Worm (Caenorhabditis elegans) whole organism, midembryonic: ENCODE data around the gene clc-21.
"Not testable (repeated sequence)": the region's sequence is repeated elsewhere in the genome, so short reads cannot be mapped to it uniquely, and the experiment has no call there.

ENCODE experiments used
- T22C8.4 ChIP-seq: fragments of 200-800 bp; sonication (Bioruptor generic); IDR thresholded peaks from 2 replicates; pipeline ENCODE4 v1.3.6; 2022; ENCODE audit warnings: missing genetic modification characterization, missing compliant biosample characterization
- cog-1 ChIP-seq: sonication (generic microtip); optimal IDR thresholded peaks from 2 replicates; lab custom pipeline; 2016; ENCODE audit warnings: missing genetic modification characterization, missing compliant biosample characterization
- flt-1 ChIP-seq: fragments of 200-800 bp; sonication (Bioruptor generic); IDR thresholded peaks from 2 replicates; pipeline ENCODE4 v1.3.6; 2022; ENCODE audit warnings: missing genetic modification characterization, missing compliant biosample characterization
- klf-2 ChIP-seq: fragments of 200-800 bp; sonication (Bioruptor generic); conservative IDR thresholded peaks from 2 replicates; pipeline ENCODE4 v1.3.6; 2022; ENCODE audit warnings: missing genetic modification reagents, missing genetic modification characterization, missing compliant biosample characterization
- med-1 ChIP-seq: sonication (generic microtip); optimal IDR thresholded peaks from 2 replicates; lab custom pipeline; 2017; ENCODE audit warnings: missing genetic modification characterization, mild to moderate bottlenecking, missing compliant biosample characterization, antibody characterized with exemption, missing genetic modification reagents; ENCODE audit not compliant: insufficient read depth
- ref-1 ChIP-seq: fragments of 200-800 bp; sonication (Bioruptor generic); conservative IDR thresholded peaks from 2 replicates; pipeline ENCODE4 v1.3.6; 2022; ENCODE audit warnings: missing genetic modification reagents, missing genetic modification characterization, missing compliant biosample characterization
- tab-1 ChIP-seq: fragments of 200-800 bp; sonication (Bioruptor generic); IDR thresholded peaks from 2 replicates; pipeline ENCODE4 v1.3.6; 2022; ENCODE audit warnings: missing genetic modification characterization, missing compliant biosample characterization
- ztf-23 ChIP-seq: fragments of 200-800 bp; sonication (Bioruptor generic); IDR thresholded peaks from 2 replicates; pipeline ENCODE4 v1.3.6; 2022; ENCODE audit warnings: missing genetic modification reagents, missing genetic modification characterization, missing compliant biosample characterization
- ztf-29 ChIP-seq: fragments of 200-800 bp; sonication (Bioruptor generic); IDR thresholded peaks from 2 replicates; pipeline ENCODE4 v1.3.6; 2022; ENCODE audit warnings: missing genetic modification reagents, missing genetic modification characterization, missing compliant biosample characterization

Gene clc-21

ce11 chrV:17416833-17417232 is at the start of gene clc-21:
clc-21 (plus strand) TSS chrV:17417133.
- TF ChIP-seq ztf-29 (no peak), ztf-23 (no peak), T22C8.4 (no peak), med-1 (no peak), tab-1 (no peak), cog-1 (tag; lab: Kevin White, UChicago) (no peak), klf-2 (no peak), ref-1 (no peak), flt-1 (GFP tag; lab: Robert Waterston, UW) (no peak)

DNA sequence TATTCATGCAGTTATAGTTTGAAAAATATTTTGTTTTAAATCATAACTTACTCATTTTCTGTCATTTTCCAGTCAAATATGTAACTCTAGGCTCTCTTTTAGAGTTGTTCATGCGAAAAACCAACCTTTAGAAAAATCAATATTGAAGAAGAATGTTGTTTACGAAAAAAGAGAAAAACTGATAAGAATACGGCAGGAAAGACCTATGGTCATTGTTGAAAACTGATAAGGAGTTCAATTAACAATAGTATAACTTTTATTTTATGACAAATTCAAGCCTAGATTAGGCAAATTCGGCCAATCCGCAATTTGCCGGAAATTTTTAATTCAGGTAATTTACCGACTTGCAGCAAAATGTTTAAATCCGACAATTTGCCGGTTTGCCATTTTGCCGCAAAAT is 40.3 kb upstream of the clc-21 start, which contains the start of gene Y20C6A.1:
Gene Y20C6A.1 (minus strand): TSS at position 107 of the 400 bp plus-strand sequence.
- TF ChIP-seq ztf-23 (no peak), tab-1 (no peak), med-1 (no peak), ztf-29 (no peak), ref-1 (no peak), flt-1 (GFP tag; lab: Robert Waterston, UW) (no peak), klf-2 (no peak), T22C8.4 (no peak), cog-1 (tag; lab: Kevin White, UChicago) (no peak)

DNA sequence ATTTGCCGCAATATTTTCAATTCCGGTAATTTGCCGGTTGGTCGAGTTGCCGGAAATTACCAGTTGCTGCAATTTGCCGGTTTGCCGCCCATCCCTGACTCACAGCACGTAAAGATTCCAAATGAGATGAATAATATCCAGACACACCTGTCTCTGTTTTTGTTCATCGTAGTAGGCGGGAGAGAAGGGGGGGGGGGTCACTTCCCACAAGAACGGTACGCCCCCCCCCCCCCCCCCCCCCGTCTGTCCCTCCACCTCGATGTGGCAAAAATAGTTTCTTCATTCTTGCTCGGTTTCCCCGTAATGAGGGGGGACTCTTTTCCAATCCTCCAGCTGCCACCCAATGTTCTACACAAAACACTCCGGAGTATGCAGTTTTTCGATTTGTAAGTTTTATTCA is 39.8 kb upstream of the clc-21 start, which contains the start of gene fbxb-7:
Gene fbxb-7 (plus strand): TSS at position 267 of the 400 bp plus-strand sequence.
- TF ChIP-seq ztf-29 (no peak), T22C8.4 (no peak)

DNA sequence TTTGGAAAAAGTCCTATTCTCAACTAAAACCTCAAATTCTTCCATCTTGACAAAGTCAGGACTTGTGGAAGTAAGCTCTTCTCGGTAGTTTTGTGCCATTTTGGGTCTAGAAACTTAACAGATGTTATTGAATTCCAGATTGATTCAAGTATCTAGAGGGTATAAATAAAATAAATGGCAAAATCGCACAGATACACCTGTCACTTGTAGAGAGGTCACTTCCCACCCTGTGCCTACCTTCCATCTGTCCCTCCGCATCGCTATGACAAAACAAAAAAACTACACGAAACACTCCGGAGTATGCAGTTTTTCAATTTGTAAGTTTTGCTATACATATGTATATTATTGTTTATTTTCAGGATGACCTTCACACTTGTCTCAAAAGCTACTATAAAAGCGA is 37.0 kb upstream of the clc-21 start, which contains the start of gene Y20C6A.4:
Gene Y20C6A.4 (plus strand): TSS at position 301 of the 400 bp plus-strand sequence.
- no peak for TF ChIP-seq ztf-29
- no peak for TF ChIP-seq T22C8.4
- no peak for TF ChIP-seq tab-1
- TF ChIP-seq ref-1 = no peak
- no peak for TF ChIP-seq ztf-23
- no peak for TF ChIP-seq klf-2
- TF ChIP-seq cog-1 (tag; lab: Kevin White, UChicago) = no peak

DNA sequence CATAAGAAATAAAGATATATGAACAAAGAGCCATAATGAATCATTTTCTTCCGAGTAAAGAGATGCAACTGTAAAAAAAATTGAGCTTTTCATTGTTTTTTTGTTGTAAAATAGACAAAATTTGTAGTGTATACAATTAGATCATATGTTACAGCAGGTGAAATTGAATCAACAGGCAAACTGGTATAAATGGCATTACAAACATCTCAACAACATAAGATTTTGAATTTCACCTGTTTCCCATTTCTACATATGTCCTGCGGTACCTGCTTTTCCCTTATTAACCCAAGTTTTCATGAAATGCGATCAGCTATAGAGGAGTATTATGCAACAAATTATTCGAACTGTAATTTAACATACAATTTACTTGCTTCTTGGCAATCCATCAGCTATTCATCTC is 21.6 kb upstream of the clc-21 start, which contains the start of gene srh-120:
Gene srh-120 (plus strand): TSS at position 301 of the 400 bp plus-strand sequence.
- no peak for TF ChIP-seq cog-1 (tag; lab: Kevin White, UChicago)
- no peak for TF ChIP-seq flt-1 (GFP tag; lab: Robert Waterston, UW)
- no peak for TF ChIP-seq tab-1
- no peak for TF ChIP-seq klf-2
- no peak for TF ChIP-seq ref-1
- TF ChIP-seq ztf-23 = no peak
- no peak for TF ChIP-seq med-1
- no peak for TF ChIP-seq T22C8.4
- no peak for TF ChIP-seq ztf-29

- TF ChIP-seq ref-1, T22C8.4, med-1: not testable (repeated sequence)
Observed at ce11 chrV:17409955-17410354, 7.0 kb upstream of the clc-21 start, which contains the start of gene srh-132. srh-132 (plus strand) TSS chrV:17410255.

- TF ChIP-seq ztf-23 (no peak), flt-1 (GFP tag; lab: Robert Waterston, UW) (no peak), cog-1 (tag; lab: Kevin White, UChicago) (no peak), klf-2 (no peak), med-1 (no peak), ztf-29 (no peak), T22C8.4 (no peak), ref-1 (no peak), tab-1 (no peak)
Observed at ce11 chrV:17414951-17415350, 2.0 kb upstream of the clc-21 start, which contains the start of gene T27C5.12. T27C5.12 (plus strand) TSS chrV:17415251.

ce11 chrV:17429262-17429661 is 12.3 kb downstream of the clc-21 start:
- TF ChIP-seq T22C8.4 (no peak), ztf-23 (no peak)

DNA sequence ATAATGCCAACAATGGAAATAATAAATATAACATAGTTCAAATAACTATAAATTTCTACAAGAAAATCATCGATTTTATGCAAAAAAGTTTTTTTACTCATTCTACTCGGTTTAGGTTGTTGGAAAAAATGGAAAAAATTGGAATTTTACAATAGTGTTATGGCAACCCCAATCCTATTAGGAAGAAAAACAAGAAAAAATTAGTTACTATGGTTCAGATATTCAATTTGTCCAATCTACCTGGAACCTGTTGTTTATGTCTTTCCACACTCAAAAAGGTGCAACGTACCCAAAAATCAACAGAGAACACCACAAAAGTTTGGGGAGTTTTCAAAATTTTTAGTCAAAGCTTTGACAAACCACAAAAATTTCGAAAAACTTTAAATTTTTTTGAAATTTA is 13.1 kb downstream of the clc-21 start, which contains the start of gene T27C5.10:
Gene T27C5.10 (minus strand): TSS at position 101 of the 400 bp plus-strand sequence.
- TF ChIP-seq ref-1 (no peak), tab-1 (no peak), med-1 (no peak), T22C8.4 (no peak), ztf-29 (no peak), klf-2 (no peak), flt-1 (GFP tag; lab: Robert Waterston, UW) (no peak), ztf-23 (no peak), cog-1 (tag; lab: Kevin White, UChicago) (no peak)

- TF ChIP-seq ztf-29 (no peak), tab-1 (no peak), klf-2 (no peak), ztf-23 (no peak), T22C8.4 (no peak), cog-1 (tag; lab: Kevin White, UChicago) (no peak), flt-1 (GFP tag; lab: Robert Waterston, UW) (no peak), med-1 (no peak), ref-1 (no peak)
Observed at ce11 chrV:17430903-17431302, 14.0 kb downstream of the clc-21 start, which contains the start of gene srbc-27. srbc-27 (plus strand) TSS chrV:17431203.

DNA sequence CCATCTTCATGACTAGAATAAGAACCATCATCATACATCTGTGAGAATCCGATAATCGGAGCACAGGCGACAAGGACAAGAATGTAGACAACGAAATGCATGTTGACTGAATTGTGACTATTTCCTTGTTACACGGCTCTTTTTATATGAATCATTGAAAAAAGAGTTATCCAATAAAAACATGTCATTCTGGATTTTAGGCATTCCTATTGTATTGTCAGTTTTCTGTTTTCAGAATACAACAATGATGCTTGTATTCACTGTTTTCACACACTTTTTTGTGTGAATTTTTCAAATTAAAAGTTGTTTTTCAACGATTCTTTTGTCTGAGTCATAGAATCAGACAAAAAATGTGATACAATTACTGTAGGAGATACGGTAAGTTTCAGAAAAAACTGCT is 19.6 kb downstream of the clc-21 start, which contains the start of gene F20E11.18:
Gene F20E11.18 (minus strand): TSS at position 101 of the 400 bp plus-strand sequence.
- TF ChIP-seq med-1 = no peak
- TF ChIP-seq flt-1 (GFP tag; lab: Robert Waterston, UW) = no peak
- TF ChIP-seq ztf-23 = no peak
- TF ChIP-seq ztf-29 = no peak
- TF ChIP-seq cog-1 (tag; lab: Kevin White, UChicago) = no peak
- no peak for TF ChIP-seq tab-1
- TF ChIP-seq klf-2 = no peak
- TF ChIP-seq T22C8.4 = no peak
- no peak for TF ChIP-seq ref-1

ce11 chrV:17438317-17438716 is 21.4 kb downstream of the clc-21 start, which contains the start of gene srsx-2:
srsx-2 (minus strand) TSS chrV:17438417.
- TF ChIP-seq T22C8.4 (no peak), med-1 (no peak), klf-2 (no peak)
